Fruit fly (Drosophila melanogaster) Kc167 (cell line): ENCODE results near the gene Kots.

ENCODE experiments used
- Myc ChIP-seq: fragments of >200 bp; optimal IDR thresholded peaks from 2 replicates; lab custom pipeline; 2017; ENCODE audit warnings: missing external identifiers
- Sin3A ChIP-seq: fragments of >200 bp; optimal IDR thresholded peaks from 2 replicates; lab custom pipeline; 2018; ENCODE audit warnings: missing external identifiers
- h ChIP-seq: fragments of >200 bp; optimal IDR thresholded peaks from 3 replicates; lab custom pipeline; 2018; ENCODE audit warnings: missing external identifiers
- insv ChIP-seq: fragments of >200 bp; optimal IDR thresholded peaks from 3 replicates; lab custom pipeline; 2018; ENCODE audit warnings: missing external identifiers
- psq ChIP-seq: fragments of >200 bp; optimal IDR thresholded peaks from 2 replicates; lab custom pipeline; 2017; ENCODE audit warnings: missing external identifiers
- ttk ChIP-seq: sonication (Bioruptor generic); optimal IDR thresholded peaks from 2 replicates; lab custom pipeline; 2017; ENCODE audit warnings: missing external identifiers

The Kots gene

dm6 chr3R:13971728-13972448 lies 7.9 kb upstream of the Kots start:
- TF ChIP-seq ttk (lab: Kevin White, UChicago) (no peak), h (lab: Kevin White, UChicago) (no peak), Sin3A (no peak), Myc (lab: Kevin White, UChicago) (no peak), psq (no peak), insv (lab: Kevin White, UChicago) (no peak)

- TF ChIP-seq Myc (lab: Kevin White, UChicago) (no peak), psq (no peak), Sin3A (no peak), h (lab: Kevin White, UChicago) (no peak)
These were observed 570 bp upstream of the Kots start, which contains the start of gene Orc2 for dm6 chr3R:13964513-13964975. Gene Orc2, plus strand, starts transcription at chr3R:13964885.

- TF ChIP-seq Myc (lab: Kevin White, UChicago) (no peak), insv (lab: Kevin White, UChicago) (no peak), ttk (lab: Kevin White, UChicago) (no peak), Sin3A (no peak), h (lab: Kevin White, UChicago) (no peak), psq (no peak)
These were observed 5.4 kb downstream of the Kots start, which contains the start of gene Ipp for dm6 chr3R:13958582-13958981. Gene Ipp, plus strand, starts transcription at chr3R:13958789.

dm6 chr3R:13956809-13957351 lies 7.1 kb downstream of the Kots start:
- no peak for TF ChIP-seq Myc (lab: Kevin White, UChicago)
- no peak for TF ChIP-seq ttk (lab: Kevin White, UChicago)
- TF ChIP-seq Sin3A: no peak
- TF ChIP-seq h (lab: Kevin White, UChicago): no peak
- TF ChIP-seq psq: no peak
- TF ChIP-seq insv (lab: Kevin White, UChicago): no peak

- no peak for TF ChIP-seq Sin3A
- no peak for TF ChIP-seq psq
- TF ChIP-seq h (lab: Kevin White, UChicago): no peak
- TF ChIP-seq Myc (lab: Kevin White, UChicago): no peak
These were observed 8.7 kb downstream of the Kots start for dm6 chr3R:13955227-13955626.

dm6 chr3R:13952303-13952702 lies 11.7 kb downstream of the Kots start:
- TF ChIP-seq Sin3A: no peak

- TF ChIP-seq Myc (lab: Kevin White, UChicago): no peak
- TF ChIP-seq ttk (lab: Kevin White, UChicago): no peak
- no peak for TF ChIP-seq h (lab: Kevin White, UChicago)
- no peak for TF ChIP-seq insv (lab: Kevin White, UChicago)
- no peak for TF ChIP-seq psq
- TF ChIP-seq Sin3A: no peak
These were observed 12.9 kb downstream of the Kots start, which contains the start of gene CG9926 for dm6 chr3R:13951038-13951437. Gene CG9926, minus strand, starts transcription at chr3R:13951138.

- TF ChIP-seq Myc (lab: Kevin White, UChicago): no peak
- TF ChIP-seq psq: no peak
- TF ChIP-seq Sin3A: no peak
- no peak for TF ChIP-seq ttk (lab: Kevin White, UChicago)
- no peak for TF ChIP-seq insv (lab: Kevin White, UChicago)
- no peak for TF ChIP-seq h (lab: Kevin White, UChicago)
These were observed 14.4 kb downstream of the Kots start for dm6 chr3R:13949571-13949970.

- TF ChIP-seq psq (no peak), ttk (lab: Kevin White, UChicago) (no peak), h (lab: Kevin White, UChicago) (no peak), insv (lab: Kevin White, UChicago) (no peak), Myc (lab: Kevin White, UChicago) (no peak), Sin3A (no peak)
These were observed 15.7 kb downstream of the Kots start, which contains the start of gene CG31517 for dm6 chr3R:13948237-13948636. Gene CG31517, plus strand, starts transcription at chr3R:13948420.

dm6 chr3R:13947415-13947814 lies 16.6 kb downstream of the Kots start:
- TF ChIP-seq Myc (lab: Kevin White, UChicago) (no peak), ttk (lab: Kevin White, UChicago) (no peak), h (lab: Kevin White, UChicago) (no peak), Sin3A (no peak), psq (no peak), insv (lab: Kevin White, UChicago) (no peak)

- TF ChIP-seq Myc (lab: Kevin White, UChicago) (no peak), ttk (lab: Kevin White, UChicago) (no peak), insv (lab: Kevin White, UChicago) (no peak), psq (no peak), h (lab: Kevin White, UChicago) (no peak), Sin3A (no peak)
These were observed 17.9 kb downstream of the Kots start for dm6 chr3R:13946117-13946516.

- TF ChIP-seq Sin3A: no peak
- TF ChIP-seq Myc (lab: Kevin White, UChicago): no peak
- TF ChIP-seq insv (lab: Kevin White, UChicago): no peak
- TF ChIP-seq h (lab: Kevin White, UChicago): no peak
- TF ChIP-seq ttk (lab: Kevin White, UChicago): no peak
- no peak for TF ChIP-seq psq
These were observed 18.3 kb downstream of the Kots start, which contains the start of gene Art6 for dm6 chr3R:13945712-13946111. Gene Art6, minus strand, starts transcription at chr3R:13945812.
